Worm (Caenorhabditis elegans) whole organism, L4 larva: Measurements from ENCODE around the gene ora-1.

ENCODE experiments used
- F10B5.3 ChIP-seq: sonication (generic microtip); optimal IDR thresholded peaks from 2 replicates; lab custom pipeline; 2016; ENCODE audit warnings: mild to moderate bottlenecking, missing genetic modification characterization, missing compliant biosample characterization
- F26F4.8 ChIP-seq: fragments of 200-800 bp; sonication (Bioruptor generic); conservative IDR thresholded peaks from 2 replicates; pipeline ENCODE4 v1.3.6; 2022; ENCODE audit warnings: missing genetic modification characterization, missing compliant biosample characterization
- F49E8.2 ChIP-seq: sonication (generic microtip); optimal IDR thresholded peaks from 2 replicates; lab custom pipeline; 2016; ENCODE audit warnings: missing compliant biosample characterization, mild to moderate bottlenecking, missing genetic modification characterization, borderline replicate concordance
- R02D3.7 ChIP-seq: fragments of 150-350 bp; sonication (generic microtip); optimal IDR thresholded peaks from 3 replicates; lab custom pipeline; 2014; ENCODE audit warnings: missing biosample characterization, missing genetic modification characterization
- Y105C5A.15 ChIP-seq: fragments of 200-800 bp; sonication (Bioruptor generic); IDR thresholded peaks from 2 replicates; pipeline ENCODE4 v1.3.6; 2022; ENCODE audit warnings: missing genetic modification characterization, missing compliant biosample characterization
- Y75B8A.6 ChIP-seq: fragments of 200-800 bp; sonication (Bioruptor generic); IDR thresholded peaks from 2 replicates; pipeline ENCODE4 v1.3.6; 2022; ENCODE audit warnings: missing genetic modification reagents, missing genetic modification characterization, missing compliant biosample characterization
- aha-1 ChIP-seq: fragments of 150-350 bp; peaks from one replicate; lab custom pipeline; 2014; ENCODE audit warnings: missing biosample characterization, missing genetic modification characterization
- arid-1 ChIP-seq: fragments of 200-800 bp; sonication (Bioruptor generic); conservative IDR thresholded peaks from 2 replicates; pipeline ENCODE4 v1.3.6; 2022; ENCODE audit warnings: missing genetic modification reagents, missing genetic modification characterization, missing compliant biosample characterization
- ceh-32 ChIP-seq: sonication (generic microtip); optimal IDR thresholded peaks from 2 replicates; lab custom pipeline; 2016; ENCODE audit warnings: mild to moderate bottlenecking, missing genetic modification characterization, missing compliant biosample characterization; ENCODE audit not compliant: poor library complexity
- ceh-44 ChIP-seq: fragments of 200-800 bp; sonication (Bioruptor generic); IDR thresholded peaks from 2 replicates; pipeline ENCODE4 v1.3.6; 2022; ENCODE audit warnings: missing genetic modification reagents, missing genetic modification characterization, missing compliant biosample characterization
- ces-1 ChIP-seq: fragments of 150-350 bp; sonication (generic microtip); optimal IDR thresholded peaks from 4 replicates; lab custom pipeline; 2014; ENCODE audit warnings: missing biosample characterization, missing genetic modification reagents, missing genetic modification characterization
- cey-2 ChIP-seq: sonication (generic microtip); optimal IDR thresholded peaks from 3 replicates; lab custom pipeline; 2017; ENCODE audit warnings: missing genetic modification characterization, mild to moderate bottlenecking, missing compliant biosample characterization, antibody characterized with exemption, borderline replicate concordance; ENCODE audit not compliant: insufficient read depth
- daf-12 ChIP-seq: fragments of 150-350 bp; optimal IDR thresholded peaks from 2 replicates; lab custom pipeline; 2014; ENCODE audit warnings: missing biosample characterization, missing genetic modification reagents, missing genetic modification characterization
- dmd-6 ChIP-seq: fragments of 200-800 bp; sonication (Bioruptor generic); IDR thresholded peaks from 2 replicates; pipeline ENCODE4 v1.3.6; 2022; ENCODE audit warnings: missing genetic modification reagents, missing genetic modification characterization, missing compliant biosample characterization
- hlh-30 ChIP-seq: sonication (generic microtip); optimal IDR thresholded peaks from 2 replicates; lab custom pipeline; 2017; ENCODE audit warnings: antibody characterized with exemption, mild to moderate bottlenecking, missing genetic modification characterization, missing compliant biosample characterization; ENCODE audit not compliant: insufficient read depth
- lin-1 ChIP-seq: fragments of 200-800 bp; sonication (Bioruptor generic); IDR thresholded peaks from 2 replicates; pipeline ENCODE4 v1.3.6; 2022; ENCODE audit warnings: missing genetic modification reagents, missing genetic modification characterization, missing compliant biosample characterization
- lin-15B ChIP-seq: fragments of 150-350 bp; sonication (generic microtip); optimal IDR thresholded peaks from 3 replicates; lab custom pipeline; 2014; ENCODE audit warnings: missing biosample characterization, missing genetic modification characterization
- lin-29 ChIP-seq: fragments of 200-800 bp; sonication (Bioruptor generic); IDR thresholded peaks from 2 replicates; pipeline ENCODE4 v1.3.6; 2022; ENCODE audit warnings: missing genetic modification reagents, missing genetic modification characterization, missing compliant biosample characterization
- lin-39 ChIP-seq: fragments of 150-350 bp; optimal IDR thresholded peaks from 2 replicates; lab custom pipeline; 2014; ENCODE audit warnings: missing biosample characterization, missing genetic modification reagents, missing genetic modification characterization
- lir-3 ChIP-seq: sonication (generic microtip); optimal IDR thresholded peaks from 2 replicates; lab custom pipeline; 2016; ENCODE audit warnings: mild to moderate bottlenecking, missing genetic modification characterization, missing compliant biosample characterization
- madf-9 ChIP-seq: fragments of 200-800 bp; sonication (Bioruptor generic); conservative IDR thresholded peaks from 2 replicates; pipeline ENCODE4 v1.3.6; 2022; ENCODE audit warnings: missing genetic modification reagents, missing genetic modification characterization, missing compliant biosample characterization
- mep-1 ChIP-seq: fragments of 150-350 bp; sonication (generic microtip); optimal IDR thresholded peaks from 3 replicates; lab custom pipeline; 2014; ENCODE audit warnings: missing biosample characterization, missing genetic modification characterization
- nhr-10 ChIP-seq: fragments of 150-350 bp; optimal IDR thresholded peaks from 2 replicates; lab custom pipeline; 2014; ENCODE audit warnings: missing biosample characterization, missing genetic modification characterization
- nhr-11 ChIP-seq: fragments of 150-350 bp; optimal IDR thresholded peaks from 2 replicates; lab custom pipeline; 2014; ENCODE audit warnings: missing biosample characterization, missing genetic modification characterization
- nhr-6 ChIP-seq: fragments of 150-350 bp; optimal IDR thresholded peaks from 2 replicates; lab custom pipeline; 2014; ENCODE audit warnings: missing biosample characterization, missing genetic modification characterization
- rbr-2 ChIP-seq: sonication (generic microtip); optimal IDR thresholded peaks from 2 replicates; lab custom pipeline; 2016; ENCODE audit warnings: missing genotype, missing genetic modification characterization, missing compliant biosample characterization
- saeg-2 ChIP-seq: fragments of 200-800 bp; sonication (Bioruptor generic); IDR thresholded peaks from 2 replicates; pipeline ENCODE4 v1.3.6; 2022; ENCODE audit warnings: missing genetic modification reagents, missing genetic modification characterization, missing compliant biosample characterization
- sdz-12 ChIP-seq: fragments of 200-800 bp; sonication (Bioruptor generic); optimal IDR thresholded peaks from 2 replicates; lab custom pipeline; 2018; ENCODE audit warnings: mild to moderate bottlenecking, missing genetic modification characterization, missing compliant biosample characterization
- tag-97 ChIP-seq: fragments of 200-800 bp; sonication (Bioruptor generic); IDR thresholded peaks from 2 replicates; pipeline ENCODE4 v1.3.6; 2022; ENCODE audit warnings: missing genetic modification characterization, missing compliant biosample characterization
- unc-62 ChIP-seq, 3 experiments: fragments of 150-350 bp in 1 of 3; sonication (generic microtip); optimal IDR thresholded peaks in 2 of 3; peaks in 1 of 3; 1 replicate in 1 of 3; 2 replicates in 2 of 3; lab custom pipeline; 2014 to 2017; ENCODE audit warnings: missing biosample characterization in 3 of 3, missing genetic modification characterization in 3 of 3, missing genetic modification reagents in 3 of 3, missing genotype in 1 of 3
- zfp-2 ChIP-seq: sonication (generic microtip); optimal IDR thresholded peaks from 2 replicates; lab custom pipeline; 2016; ENCODE audit warnings: mild to moderate bottlenecking, missing genetic modification characterization, missing compliant biosample characterization
- zip-2 ChIP-seq: fragments of 150-350 bp; optimal IDR thresholded peaks from 2 replicates; lab custom pipeline; 2014; ENCODE audit warnings: missing biosample characterization, missing genetic modification characterization

ora-1 gene

ce11 chrIV:7985737-7986136 is 8.0 kb downstream of the ora-1 start (continued):
- TF ChIP-seq zfp-2 (tag; lab: Kevin White, UChicago) (no peak), unc-62 (GFP tag; optimal IDR thresholded peaks at IDR 0.05 in 1 of 2; lab: Kevin White, UChicago) (no peak), unc-62 (tag; optimal IDR thresholded peaks at IDR 0.05; lab: Kevin White, UChicago) (no peak), tag-97 (GFP tag; lab: Robert Waterston, UW) (no peak), F10B5.3 (tag; lab: Kevin White, UChicago) (no peak), lin-39 (tag; lab: Kevin White, UChicago) (no peak), daf-12 (tag; lab: Kevin White, UChicago) (no peak), cey-2 (tag; lab: Kevin White, UChicago) (no peak), lin-1 (GFP tag; lab: Robert Waterston, UW) (no peak), Y75B8A.6 (GFP tag; lab: Robert Waterston, UW) (no peak), rbr-2 (tag; lab: Kevin White, UChicago) (no peak), saeg-2 (GFP tag; lab: Robert Waterston, UW) (no peak), mep-1 (no peak)

ce11 chrIV:7987083-7987482 is 9.4 kb downstream of the ora-1 start, which contains the start of gene mec-17:
Gene mec-17, minus strand, starts transcription at chrIV:7987183.
- TF ChIP-seq ceh-32 (tag; lab: Kevin White, UChicago): no peak
- no peak for TF ChIP-seq hlh-30 (tag; lab: Kevin White, UChicago)
- no peak for TF ChIP-seq dmd-6 (GFP tag; lab: Robert Waterston, UW)
- TF ChIP-seq sdz-12: no peak

ce11 chrIV:7988385-7988784 is 10.7 kb downstream of the ora-1 start, which contains the start of gene col-115:
Gene col-115, plus strand, starts transcription at chrIV:7988685.
- no peak for TF ChIP-seq arid-1 (GFP tag; lab: Robert Waterston, UW)
- no peak for TF ChIP-seq lin-29
- no peak for TF ChIP-seq lir-3 (tag; lab: Kevin White, UChicago)
- no peak for TF ChIP-seq lin-39 (tag; lab: Kevin White, UChicago)

ce11 chrIV:7994715-7995114 is 17.0 kb downstream of the ora-1 start:
- TF ChIP-seq ceh-44: no peak
- no peak for TF ChIP-seq nhr-10 (tag; lab: Kevin White, UChicago)
- TF ChIP-seq R02D3.7 (tag; lab: Kevin White, UChicago): no peak
- TF ChIP-seq unc-62 (GFP tag; optimal IDR thresholded peaks at IDR 0.05 in 1 of 2; lab: Kevin White, UChicago): peak in 1 of 2 experiments; percentile 69
- TF ChIP-seq unc-62 (tag; optimal IDR thresholded peaks at IDR 0.05; lab: Kevin White, UChicago): no peak

- peak; percentile 21 for TF ChIP-seq aha-1 (tag; lab: Kevin White, UChicago)
- no peak for TF ChIP-seq nhr-10 (tag; lab: Kevin White, UChicago)
- no peak for TF ChIP-seq F49E8.2
- no peak for TF ChIP-seq ces-1 (GFP tag; lab: Kevin White, UChicago)
- no peak for TF ChIP-seq zip-2
Observed at ce11 chrIV:8000763-8001162, 23.1 kb downstream of the ora-1 start.

ce11 chrIV:8004019-8004418 is 26.3 kb downstream of the ora-1 start, which contains the start of gene rig-4:
Gene rig-4, minus strand, starts transcription at chrIV:8004119.
- TF ChIP-seq Y105C5A.15 (no peak), hlh-30 (tag; lab: Kevin White, UChicago) (no peak), F26F4.8 (GFP tag; lab: Robert Waterston, UW) (no peak), saeg-2 (GFP tag; lab: Robert Waterston, UW) (no peak), lin-15B (tag; lab: Kevin White, UChicago) (no peak), nhr-11 (tag; lab: Kevin White, UChicago) (no peak), rbr-2 (tag; lab: Kevin White, UChicago) (no peak), zip-2 (no peak), unc-62 (GFP tag; optimal IDR thresholded peaks at IDR 0.05 in 1 of 2; lab: Kevin White, UChicago) (no peak), unc-62 (tag; optimal IDR thresholded peaks at IDR 0.05; lab: Kevin White, UChicago) (no peak), madf-9 (GFP tag; lab: Robert Waterston, UW) (no peak), nhr-6 (tag; lab: Kevin White, UChicago) (no peak)
- TF ChIP-seq, all 104 proteins: peak for 0
